Fruit fly (Drosophila melanogaster) ovary, adult (tissue): Measurements from ENCODE around the gene pes.

Experiments used
- CG17801 ChIP-seq: fragments of 200-800 bp; optimal IDR thresholded peaks from 2 replicates; lab custom pipeline; 2019; ENCODE audit warnings: missing biosample characterization, mild to moderate bottlenecking, missing genetic modification characterization, moderate library complexity; ENCODE audit not compliant: partially characterized antibody

The pes gene

DNA sequence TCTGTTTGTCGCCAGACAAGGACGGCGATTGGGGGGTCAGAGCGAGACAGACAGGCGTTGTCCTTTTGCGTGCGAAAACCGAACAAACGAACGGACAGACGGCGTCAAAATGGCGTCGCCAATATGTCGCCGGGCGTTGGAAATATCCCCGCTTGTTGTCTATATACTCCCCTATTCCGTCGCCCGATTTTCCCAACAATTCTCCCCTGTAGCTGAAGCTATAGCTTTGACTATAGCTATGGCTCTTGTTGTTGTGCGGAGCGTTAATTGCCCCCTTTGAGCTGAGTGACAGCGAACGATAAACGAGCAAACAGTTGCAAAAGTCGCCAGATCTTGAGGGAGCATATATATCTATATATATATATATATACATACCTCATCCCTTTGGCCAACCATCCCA lies 49.8 kb downstream of the pes start:
- no peak for TF ChIP-seq CG17801 (GFP tag; lab: Kevin White, UChicago)

DNA sequence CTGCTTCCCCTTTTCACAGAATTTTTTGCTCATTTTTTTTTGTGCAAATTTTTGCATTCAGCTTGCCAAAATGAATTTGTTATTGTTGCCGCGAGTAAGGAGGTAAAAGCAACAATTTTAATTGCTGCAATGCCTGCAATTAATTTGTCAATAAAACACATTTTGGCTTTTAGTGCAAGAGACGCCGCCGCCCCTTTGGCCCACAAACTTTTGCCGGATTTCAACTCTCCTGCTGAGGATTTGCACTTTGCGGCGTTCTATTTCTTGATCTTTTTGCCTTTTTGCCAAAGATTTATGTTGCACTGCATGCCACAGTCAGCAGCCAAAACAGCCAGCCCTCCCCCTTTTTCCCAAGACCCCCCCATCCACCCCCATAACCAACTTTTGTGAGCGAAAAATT lies 51.1 kb downstream of the pes start:
- no peak for TF ChIP-seq CG17801 (GFP tag; lab: Kevin White, UChicago)

DNA sequence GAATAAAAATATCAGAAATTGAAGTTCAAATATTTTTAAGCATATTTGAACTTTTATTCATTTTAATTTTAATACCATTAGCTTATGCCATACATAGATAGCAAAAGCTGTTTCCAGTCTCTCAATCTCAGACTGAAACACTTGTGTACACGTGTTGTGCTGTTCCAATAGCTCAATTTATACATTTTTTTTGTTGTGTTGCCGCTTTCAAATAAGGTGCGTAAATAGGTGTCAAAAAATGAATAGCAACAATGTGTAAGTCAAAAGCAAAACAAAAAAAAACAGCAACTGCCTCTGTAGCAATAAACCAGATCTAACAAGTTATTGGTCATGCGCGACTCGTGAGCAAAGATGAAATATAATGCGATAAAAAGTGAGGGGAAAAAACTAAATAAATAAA lies 52.0 kb downstream of the pes start:
- TF ChIP-seq CG17801 (GFP tag; lab: Kevin White, UChicago): no peak

DNA sequence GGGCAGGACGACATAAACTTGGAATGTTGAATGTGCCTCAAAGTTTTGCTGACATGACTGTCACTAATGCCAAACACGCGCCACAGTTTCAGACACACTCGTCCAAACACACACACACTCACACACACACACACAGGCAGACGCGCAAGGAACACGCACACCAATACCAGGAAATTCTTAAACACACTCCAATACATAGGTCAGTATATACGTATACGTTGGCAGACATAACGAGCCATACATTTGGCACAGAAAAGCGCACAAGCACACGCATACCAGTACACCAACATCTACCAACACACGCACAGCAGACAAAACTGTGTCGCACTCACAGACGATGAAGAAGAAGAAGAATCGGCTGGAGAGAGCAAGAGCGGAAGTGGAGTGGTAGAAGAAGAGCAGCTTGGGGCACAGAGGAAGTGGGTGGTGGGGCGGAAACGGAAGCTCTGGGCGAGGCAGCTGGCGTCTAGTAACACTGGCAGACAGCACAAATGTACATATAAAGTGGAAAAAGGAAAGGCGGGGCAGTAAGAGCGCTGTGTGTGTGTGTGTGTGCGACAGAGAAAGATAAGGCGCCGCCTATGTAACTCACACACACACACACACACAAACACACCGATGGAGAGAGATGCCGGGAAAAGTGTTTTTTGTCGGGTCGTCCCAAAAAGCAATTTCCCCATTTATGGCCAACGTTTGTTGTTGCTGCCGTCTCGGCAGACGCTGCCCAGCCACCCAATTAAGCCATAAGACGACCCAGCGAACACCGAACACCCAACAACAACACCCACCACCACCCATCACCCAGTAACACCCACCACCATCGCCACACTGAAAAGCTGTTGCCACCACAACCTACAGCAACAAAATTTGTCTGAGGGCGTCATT lies 53.3 kb downstream of the pes start:
- no peak for TF ChIP-seq CG17801 (GFP tag; lab: Kevin White, UChicago)

DNA sequence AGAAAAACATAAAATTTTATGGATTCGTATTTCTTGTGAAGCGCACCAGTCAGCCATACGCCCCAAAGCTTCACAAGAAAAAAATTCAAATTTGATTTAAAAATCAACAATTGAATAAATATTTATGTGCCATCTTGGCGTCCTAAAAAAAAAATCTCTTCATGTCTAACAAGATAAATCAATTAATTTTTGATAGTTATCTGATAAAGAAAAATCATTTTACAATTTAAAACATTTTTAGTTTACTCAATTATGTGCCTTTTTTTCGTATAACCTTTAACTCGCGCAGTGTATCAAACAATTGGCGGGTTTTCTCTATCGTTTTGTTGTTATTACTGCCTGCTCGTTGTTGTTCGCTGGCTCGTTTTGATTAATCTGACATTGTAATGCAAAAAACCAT lies 55.5 kb downstream of the pes start:
- no peak for TF ChIP-seq CG17801 (GFP tag; lab: Kevin White, UChicago)
